Fruit fly (Drosophila melanogaster) whole organism, embryonic: ENCODE results near the gene Gclc.

ENCODE experiments used
- ATbp ChIP-seq: fragments of 200-800 bp; sonication (Bioruptor generic); optimal IDR thresholded peaks from 2 replicates; lab custom pipeline; 2017; ENCODE audit warnings: missing biosample characterization, mild to moderate bottlenecking, missing genetic modification characterization, missing genetic modification reagents
- Atf6 ChIP-seq: fragments of 200-800 bp; sonication (Bioruptor generic); IDR thresholded peaks from 2 replicates; pipeline ENCODE4 v1.3.6; 2022; ENCODE audit warnings: missing biosample characterization, missing genetic modification characterization
- BtbVII ChIP-seq: fragments of 200-800 bp; sonication (Bioruptor generic); optimal IDR thresholded peaks from 3 replicates; lab custom pipeline; 2017; ENCODE audit warnings: missing biosample characterization, mild to moderate bottlenecking, missing genetic modification characterization
- CG11456 ChIP-seq: fragments of 200-800 bp; sonication (Bioruptor generic); IDR thresholded peaks from 3 replicates; pipeline ENCODE4 v1.3.6; 2022; ENCODE audit warnings: missing biosample characterization, missing genetic modification characterization
- CG12744 ChIP-seq: fragments of 200-800 bp; sonication (Bioruptor generic); optimal IDR thresholded peaks from 2 replicates; lab custom pipeline; 2016; ENCODE audit warnings: missing biosample characterization, missing genetic modification characterization
- CG13624 ChIP-seq: fragments of 200-800 bp; sonication (Bioruptor generic); optimal IDR thresholded peaks from 2 replicates; lab custom pipeline; 2016; ENCODE audit warnings: missing biosample characterization, missing genetic modification characterization
- CG14014 ChIP-seq: fragments of 200-800 bp; sonication (Bioruptor generic); IDR thresholded peaks from 2 replicates; pipeline ENCODE4 v1.3.6; 2022; ENCODE audit warnings: missing biosample characterization, missing genetic modification characterization
- CG15011 ChIP-seq: fragments of 200-800 bp; sonication (Bioruptor generic); optimal IDR thresholded peaks from 3 replicates; lab custom pipeline; 2018; ENCODE audit warnings: missing biosample characterization, mild to moderate bottlenecking, missing genetic modification characterization
- CG15269 ChIP-seq: fragments of 200-800 bp; sonication (Bioruptor generic); optimal IDR thresholded peaks from 2 replicates; lab custom pipeline; 2018; ENCODE audit warnings: missing biosample characterization, mild to moderate bottlenecking, missing genetic modification characterization, moderate library complexity
- CG15479 ChIP-seq: fragments of 200-800 bp; sonication (Bioruptor generic); optimal IDR thresholded peaks from 3 replicates; lab custom pipeline; 2019; ENCODE audit warnings: missing biosample characterization, mild to moderate bottlenecking, missing genetic modification characterization, moderate library complexity
- CG15696 ChIP-seq: fragments of 200-800 bp; sonication (Bioruptor generic); optimal IDR thresholded peaks from 2 replicates; lab custom pipeline; 2019; ENCODE audit warnings: missing biosample characterization, mild to moderate bottlenecking, missing genetic modification characterization, moderate library complexity
- CG16779 ChIP-seq: fragments of 200-800 bp; sonication (Bioruptor generic); IDR thresholded peaks from 2 replicates; pipeline ENCODE4 v1.3.6; 2022; ENCODE audit warnings: missing biosample characterization, missing genetic modification characterization
- CG17612 ChIP-seq: fragments of 200-800 bp; sonication (Bioruptor generic); IDR thresholded peaks from 2 replicates; pipeline ENCODE4 v1.3.6; 2022; ENCODE audit warnings: missing biosample characterization, missing genetic modification characterization
- CG18619 ChIP-seq: fragments of 200-800 bp; sonication (Bioruptor generic); optimal IDR thresholded peaks from 3 replicates; lab custom pipeline; 2017; ENCODE audit warnings: missing biosample characterization, mild to moderate bottlenecking, missing genetic modification characterization
- CG3163 ChIP-seq: fragments of 200-800 bp; sonication (Bioruptor generic); optimal IDR thresholded peaks from 3 replicates; lab custom pipeline; 2016; ENCODE audit warnings: missing biosample characterization, missing genetic modification characterization
- CG32767 ChIP-seq: fragments of 200-800 bp; sonication (Bioruptor generic); IDR thresholded peaks from 2 replicates; pipeline ENCODE4 v1.3.6; 2022; ENCODE audit warnings: missing biosample characterization, missing genetic modification characterization
- CG34224 ChIP-seq: fragments of 200-800 bp; sonication (Bioruptor generic); IDR thresholded peaks from 3 replicates; pipeline ENCODE4 v1.3.6; 2022; ENCODE audit warnings: missing biosample characterization, missing genetic modification characterization; ENCODE audit not compliant: partially characterized antibody
- CG6765 ChIP-seq: fragments of 200-800 bp; sonication (Bioruptor generic); optimal IDR thresholded peaks from 3 replicates; lab custom pipeline; 2017; ENCODE audit warnings: missing biosample characterization, mild to moderate bottlenecking, missing genetic modification characterization
- CG9932 ChIP-seq: fragments of 200-800 bp; sonication (Bioruptor generic); IDR thresholded peaks from 2 replicates; pipeline ENCODE4 v1.3.6; 2022; ENCODE audit warnings: missing biosample characterization, missing genetic modification characterization
- D19A ChIP-seq: fragments of 200-800 bp; optimal IDR thresholded peaks from 3 replicates; lab custom pipeline; 2019; ENCODE audit warnings: missing biosample characterization, mild to moderate bottlenecking, missing genetic modification characterization, moderate library complexity
- D19B ChIP-seq: fragments of 200-800 bp; sonication (Bioruptor generic); optimal IDR thresholded peaks from 2 replicates; lab custom pipeline; 2017; ENCODE audit warnings: missing biosample characterization, mild to moderate bottlenecking, missing genetic modification characterization
- Dad ChIP-seq: fragments of 200-800 bp; sonication (Bioruptor generic); optimal IDR thresholded peaks from 3 replicates; lab custom pipeline; 2016; ENCODE audit warnings: missing biosample characterization, missing genetic modification characterization
- Dbx ChIP-seq: fragments of 200-800 bp; sonication (Bioruptor generic); IDR thresholded peaks from 3 replicates; pipeline ENCODE4 v1.3.6; 2022; ENCODE audit warnings: missing biosample characterization, missing genetic modification characterization
- Dek ChIP-seq: fragments of 200-800 bp; sonication (Bioruptor generic); optimal IDR thresholded peaks from 3 replicates; lab custom pipeline; 2019; ENCODE audit warnings: missing biosample characterization, mild to moderate bottlenecking, missing genetic modification characterization, moderate library complexity
- Drgx ChIP-seq: fragments of 200-800 bp; sonication (Bioruptor generic); IDR thresholded peaks from 2 replicates; pipeline ENCODE4 v1.3.6; 2022; ENCODE audit warnings: missing biosample characterization, missing genetic modification characterization
- Fer1 ChIP-seq: fragments of 200-800 bp; sonication (Bioruptor generic); optimal IDR thresholded peaks from 2 replicates; lab custom pipeline; 2017; ENCODE audit warnings: missing biosample characterization, mild to moderate bottlenecking, missing genetic modification characterization
- GATAe ChIP-seq: fragments of 200-800 bp; sonication (Bioruptor generic); conservative IDR thresholded peaks from 2 replicates; pipeline ENCODE4 v1.3.6; 2022; ENCODE audit warnings: missing biosample characterization, missing genetic modification characterization
- H15 ChIP-seq: fragments of 200-800 bp; sonication (Bioruptor generic); IDR thresholded peaks from 3 replicates; pipeline ENCODE4 v1.3.6; 2022; ENCODE audit warnings: missing biosample characterization, missing genetic modification characterization
- Lim3 ChIP-seq: fragments of 200-800 bp; sonication (Bioruptor generic); IDR thresholded peaks from 2 replicates; pipeline ENCODE4 v1.3.6; 2022; ENCODE audit warnings: missing biosample characterization, missing genetic modification characterization
- MTF-1 ChIP-seq: fragments of 200-800 bp; sonication (Bioruptor generic); optimal IDR thresholded peaks from 2 replicates; lab custom pipeline; 2018; ENCODE audit warnings: missing biosample characterization, mild to moderate bottlenecking, missing genetic modification characterization, borderline replicate concordance
- NFAT ChIP-seq: fragments of 200-800 bp; sonication (Bioruptor generic); IDR thresholded peaks from 2 replicates; pipeline ENCODE4 v1.3.6; 2022; ENCODE audit warnings: missing biosample characterization, missing genetic modification characterization
- NK7.1 ChIP-seq: fragments of 200-800 bp; sonication (Bioruptor generic); optimal IDR thresholded peaks from 3 replicates; lab custom pipeline; 2016; ENCODE audit warnings: missing biosample characterization, missing genetic modification characterization
- Rfx ChIP-seq: fragments of 200-800 bp; sonication (Bioruptor generic); IDR thresholded peaks from 2 replicates; pipeline ENCODE4 v1.3.6; 2022; ENCODE audit warnings: missing biosample characterization, missing genetic modification characterization
- TFAM ChIP-seq: fragments of 200-800 bp; sonication (Bioruptor generic); optimal IDR thresholded peaks from 2 replicates; lab custom pipeline; 2017; ENCODE audit warnings: missing biosample characterization, missing genetic modification characterization, inconsistent platforms
- bab2 ChIP-seq: fragments of 200-800 bp; sonication (Bioruptor generic); optimal IDR thresholded peaks from 2 replicates; lab custom pipeline; 2016; ENCODE audit warnings: missing biosample characterization, missing genetic modification characterization
- dmrt99B ChIP-seq: fragments of 200-800 bp; sonication (Bioruptor generic); optimal IDR thresholded peaks from 2 replicates; lab custom pipeline; 2018; ENCODE audit warnings: missing biosample characterization, mild to moderate bottlenecking, missing genetic modification characterization, moderate library complexity
- gem ChIP-seq: fragments of 200-800 bp; sonication (Bioruptor generic); optimal IDR thresholded peaks from 2 replicates; lab custom pipeline; 2019; ENCODE audit warnings: missing biosample characterization, mild to moderate bottlenecking, missing genetic modification characterization, moderate library complexity
- jigr1 ChIP-seq: fragments of 200-800 bp; sonication (Bioruptor generic); IDR thresholded peaks from 3 replicates; pipeline ENCODE4 v1.3.6; 2022; ENCODE audit warnings: missing biosample characterization, missing genetic modification characterization
- jumu ChIP-seq: fragments of 200-800 bp; sonication (Bioruptor generic); optimal IDR thresholded peaks from 3 replicates; lab custom pipeline; 2016; ENCODE audit warnings: missing biosample characterization, missing genetic modification characterization
- kah ChIP-seq: fragments of 200-800 bp; sonication (Bioruptor generic); optimal IDR thresholded peaks from 2 replicates; lab custom pipeline; 2018; ENCODE audit warnings: missing biosample characterization, mild to moderate bottlenecking, missing genetic modification characterization
- lmd ChIP-seq: fragments of 200-800 bp; sonication (Bioruptor generic); IDR thresholded peaks from 2 replicates; pipeline ENCODE4 v1.3.6; 2022; ENCODE audit warnings: missing biosample characterization, missing genetic modification characterization
- maf-S ChIP-seq: fragments of 200-800 bp; sonication (Bioruptor generic); optimal IDR thresholded peaks from 2 replicates; lab custom pipeline; 2016; ENCODE audit warnings: missing biosample characterization, missing genetic modification characterization
- mam ChIP-seq: fragments of 200-800 bp; sonication (Bioruptor generic); optimal IDR thresholded peaks from 3 replicates; lab custom pipeline; 2016; ENCODE audit warnings: missing biosample characterization, missing genetic modification characterization
- nau ChIP-seq: fragments of 200-800 bp; sonication (Bioruptor generic); optimal IDR thresholded peaks from 3 replicates; lab custom pipeline; 2017; ENCODE audit warnings: missing biosample characterization, mild to moderate bottlenecking, missing genetic modification characterization, missing genetic modification reagents
- pb ChIP-seq: fragments of 200-800 bp; sonication (Bioruptor generic); optimal IDR thresholded peaks from 3 replicates; lab custom pipeline; 2016; ENCODE audit warnings: missing biosample characterization, missing genetic modification characterization
- pnt ChIP-seq: fragments of 200-800 bp; sonication (Bioruptor generic); optimal IDR thresholded peaks from 3 replicates; lab custom pipeline; 2016; ENCODE audit warnings: missing biosample characterization, missing genetic modification characterization
- ranshi ChIP-seq: fragments of 200-800 bp; sonication (Bioruptor generic); IDR thresholded peaks from 2 replicates; pipeline ENCODE4 v1.3.6; 2022; ENCODE audit warnings: missing biosample characterization, missing genetic modification characterization
- sob ChIP-seq: fragments of 200-800 bp; sonication (Bioruptor generic); IDR thresholded peaks from 2 replicates; pipeline ENCODE4 v1.3.6; 2022; ENCODE audit warnings: missing biosample characterization, missing genetic modification characterization
- stc ChIP-seq: fragments of 200-800 bp; sonication (Bioruptor generic); IDR thresholded peaks from 2 replicates; pipeline ENCODE4 v1.3.6; 2022; ENCODE audit warnings: missing biosample characterization, missing genetic modification characterization
- tgo ChIP-seq: fragments of 200-800 bp; sonication (Bioruptor generic); IDR thresholded peaks from 3 replicates; pipeline ENCODE4 v1.3.6; 2022; ENCODE audit warnings: missing biosample characterization, missing genetic modification characterization
- ttk ChIP-seq: fragments of 200-800 bp; sonication (Bioruptor generic); IDR thresholded peaks from 2 replicates; pipeline ENCODE4 v2.1.2; 2022; ENCODE audit warnings: missing biosample characterization, missing genetic modification characterization
- vvl ChIP-seq: fragments of 200-800 bp; sonication (Bioruptor generic); IDR thresholded peaks from 2 replicates; pipeline ENCODE4 v1.3.6; 2022; ENCODE audit warnings: missing biosample characterization, missing genetic modification characterization

Gclc gene

DNA sequence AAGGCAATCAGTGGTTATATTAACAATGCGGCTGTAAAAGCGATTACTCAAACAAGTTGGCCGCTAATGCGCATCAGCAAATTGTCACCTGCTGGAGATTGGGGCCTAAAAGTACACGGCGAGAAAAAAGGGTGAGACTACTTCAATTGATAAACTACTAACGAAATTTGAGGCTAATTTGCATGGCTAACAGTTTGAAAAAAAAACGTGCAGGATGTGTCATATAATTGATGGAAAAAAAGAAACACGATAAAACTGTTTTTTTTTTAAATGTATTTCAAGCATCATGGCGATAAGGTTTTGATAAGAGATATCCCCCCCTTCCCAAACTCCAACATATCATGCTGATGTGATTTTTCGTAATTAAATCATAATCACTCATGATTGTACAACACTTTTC is 3.2 kb downstream of the Gclc start (continued):
- TF ChIP-seq maf-S (GFP tag; lab: Kevin White, UChicago) (no peak), D19A (tag; lab: Kevin White, UChicago) (no peak), Lim3 (GFP tag; lab: Robert Waterston, UW) (no peak), bab2 (peak; percentile 30), H15 (GFP tag; lab: Robert Waterston, UW) (no peak), pnt (GFP tag; lab: Kevin White, UChicago) (no peak), CG11456 (0 out of 3 replicates have a peak, but pooled peaks have one; percentile 51), D19B (GFP tag; lab: Kevin White, UChicago) (peak; percentile 37), CG32767 (GFP tag; lab: Robert Waterston, UW) (no peak), CG3163 (no peak), CG6765 (GFP tag; lab: Kevin White, UChicago) (peak; percentile 21), Dad (GFP tag; lab: Kevin White, UChicago) (no peak), Atf6 (GFP tag; lab: Robert Waterston, UW) (peak; percentile 57; the same call in 1 of the 2 replicates), CG15696 (tag; lab: Kevin White, UChicago) (no peak), NFAT (GFP tag; lab: Robert Waterston, UW) (0 out of 2 replicates have a peak, but pooled peaks have one; percentile 3), CG15269 (tag; lab: Kevin White, UChicago) (peak; percentile 45), CG14014 (GFP tag; lab: Robert Waterston, UW) (peak; percentile 46; the same call in 1 of the 2 replicates), Drgx (GFP tag; lab: Robert Waterston, UW) (no peak), CG15011 (GFP tag; lab: Kevin White, UChicago) (peak; percentile 11), NK7.1 (GFP tag; lab: Kevin White, UChicago) (peak; percentile 11), stc (0 out of 2 replicates have a peak, but pooled peaks have one; percentile 12), tgo (GFP tag; lab: Robert Waterston, UW) (peak; percentile 38; the same call in 1 of the 3 replicates), GATAe (GFP tag; lab: Robert Waterston, UW) (peak; percentile 70), CG16779 (GFP tag; lab: Robert Waterston, UW) (no peak), CG18619 (GFP tag; lab: Kevin White, UChicago) (peak; percentile 18), Rfx (peak; percentile 70), pb (peak; percentile 17), CG13624 (peak; percentile 65), CG12744 (GFP tag; lab: Kevin White, UChicago) (no peak), BtbVII (GFP tag; lab: Kevin White, UChicago) (peak; percentile 34), CG17612 (GFP tag; lab: Robert Waterston, UW) (no peak), vvl (GFP tag; lab: Robert Waterston, UW) (peak; percentile 60; the same call in 1 of the 2 replicates), TFAM (GFP tag; lab: Kevin White, UChicago) (no peak), jumu (GFP tag; lab: Kevin White, UChicago) (peak; percentile 7), Fer1 (peak; percentile 62), MTF-1 (GFP tag; lab: Kevin White, UChicago) (no peak), sob (GFP tag; lab: Robert Waterston, UW) (no peak), CG15479 (GFP tag; lab: Kevin White, UChicago) (no peak), jigr1 (0 out of 3 replicates have a peak, but pooled peaks have one; percentile 16), ATbp (GFP tag; lab: Kevin White, UChicago) (no peak), ranshi (GFP tag; lab: Robert Waterston, UW) (peak; percentile 15; the same call in 1 of the 2 replicates), nau (peak; percentile 27), Dek (tag; lab: Kevin White, UChicago) (peak; percentile 26), lmd (GFP tag; lab: Robert Waterston, UW) (peak; percentile 36; the same call in 1 of the 2 replicates), dmrt99B (tag; lab: Kevin White, UChicago) (peak; percentile 31), Dbx (GFP tag; lab: Robert Waterston, UW) (peak; percentile 62; the same call in 2 of the 3 replicates), CG9932 (GFP tag; lab: Robert Waterston, UW) (peak; percentile 52), mam (GFP tag; lab: Kevin White, UChicago) (peak; percentile 41), gem (tag; lab: Kevin White, UChicago) (peak; percentile 55), CG34224 (GFP tag; lab: Robert Waterston, UW) (no peak), ttk (GFP tag; lab: Robert Waterston, UW) (no peak), kah (GFP tag; lab: Kevin White, UChicago) (no peak)
